Fruit fly (Drosophila melanogaster) whole organism, pupa: ENCODE measurements around the gene ppk21.

ENCODE experiments used
- CG13204 ChIP-seq: fragments of 200-800 bp; sonication (Bioruptor generic); optimal IDR thresholded peaks from 2 replicates; lab custom pipeline; 2018; ENCODE audit warnings: missing biosample characterization, mild to moderate bottlenecking, missing genetic modification characterization, moderate library complexity
- CG15710 ChIP-seq: fragments of 200-800 bp; sonication (Bioruptor generic); optimal IDR thresholded peaks from 2 replicates; lab custom pipeline; 2018; ENCODE audit warnings: missing biosample characterization, mild to moderate bottlenecking, missing genetic modification characterization, moderate library complexity
- CG32121 ChIP-seq: fragments of 200-800 bp; sonication (Bioruptor generic); IDR thresholded peaks from 2 replicates; pipeline ENCODE4 v1.3.6; 2022; ENCODE audit warnings: missing biosample characterization, missing genetic modification characterization
- CG34367 ChIP-seq: fragments of 200-800 bp; sonication (Bioruptor generic); optimal IDR thresholded peaks from 2 replicates; lab custom pipeline; 2018; ENCODE audit warnings: missing biosample characterization, mild to moderate bottlenecking, missing genetic modification characterization
- CG8301 ChIP-seq: fragments of 200-800 bp; sonication (Bioruptor generic); optimal IDR thresholded peaks from 2 replicates; lab custom pipeline; 2018; ENCODE audit warnings: missing biosample characterization, mild to moderate bottlenecking, missing genetic modification characterization
- D1 ChIP-seq: fragments of 200-800 bp; sonication (Bioruptor generic); optimal IDR thresholded peaks from 2 replicates; lab custom pipeline; 2018; ENCODE audit warnings: missing biosample characterization, mild to moderate bottlenecking, missing genetic modification characterization, moderate library complexity
- EcR ChIP-seq: fragments of 200-800 bp; sonication (Bioruptor generic); optimal IDR thresholded peaks from 3 replicates; lab custom pipeline; 2019; ENCODE audit warnings: missing biosample characterization, missing genetic modification characterization, mild to moderate bottlenecking, moderate library complexity, missing genetic modification reagents
- Ets98B ChIP-seq: fragments of 200-800 bp; sonication (Bioruptor generic); IDR thresholded peaks from 2 replicates; pipeline ENCODE4 v1.3.6; 2022; ENCODE audit warnings: missing biosample characterization, missing genetic modification characterization
- Pif1A ChIP-seq: fragments of 200-800 bp; sonication (Bioruptor generic); optimal IDR thresholded peaks from 3 replicates; lab custom pipeline; 2016; ENCODE audit warnings: missing biosample characterization, missing genetic modification characterization
- Snoo ChIP-seq: fragments of 200-800 bp; sonication (Bioruptor generic); optimal IDR thresholded peaks from 3 replicates; lab custom pipeline; 2017; ENCODE audit warnings: missing biosample characterization, mild to moderate bottlenecking, missing genetic modification characterization, inconsistent platforms
- fd96Ca ChIP-seq: fragments of 200-800 bp; sonication (Bioruptor generic); IDR thresholded peaks from 3 replicates; pipeline ENCODE4 v1.3.6; 2022; ENCODE audit warnings: missing biosample characterization, missing genetic modification characterization

DNA sequence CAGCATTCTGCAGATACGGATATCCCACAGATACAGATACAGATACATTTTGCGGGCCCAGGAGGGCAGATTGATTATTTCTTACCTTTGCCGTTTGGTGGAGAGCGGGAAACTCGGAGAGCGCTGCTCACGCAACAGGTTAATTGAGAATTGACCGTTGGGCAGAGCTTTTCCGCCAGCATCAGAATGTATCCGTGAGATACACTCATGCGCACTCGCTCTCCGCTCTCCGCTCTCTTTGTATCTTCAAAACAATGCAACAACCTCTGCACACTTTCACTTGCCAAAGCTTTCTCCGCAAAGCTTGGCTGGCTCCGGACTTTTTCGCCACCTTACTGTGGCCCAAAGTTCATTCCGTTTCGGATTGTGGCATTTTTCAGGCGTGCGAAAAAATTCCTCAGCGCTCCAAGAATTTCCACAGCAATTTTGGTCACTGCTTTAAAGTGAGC, 17.6 kb downstream of the ppk21 start, which contains the start of the genes CG7582 and Gycalpha99B:
- TF ChIP-seq fd96Ca (no peak; the same call in 2 of the 3 replicates), CG32121 (GFP tag; lab: Robert Waterston, UW) (peak; percentile 30; the same call in 1 of the 2 replicates), CG8301 (tag; lab: Kevin White, UChicago) (peak; percentile 44), CG15710 (tag; lab: Kevin White, UChicago) (no peak), Ets98B (GFP tag; lab: Robert Waterston, UW) (peak; percentile 64), D1 (tag; lab: Kevin White, UChicago) (no peak), Snoo (tag; lab: Kevin White, UChicago) (no peak), CG34367 (no peak), Pif1A (GFP tag; lab: Kevin White, UChicago) (no peak), EcR (peak; percentile 74), CG13204 (no peak)
